Worm (Caenorhabditis elegans) whole organism, early embryonic: ENCODE results near the gene mrps-5.

Source experiments
- B0310.2 ChIP-seq: sonication (generic microtip); optimal IDR thresholded peaks from 2 replicates; lab custom pipeline; 2016; ENCODE audit warnings: mild to moderate bottlenecking, missing genetic modification characterization, missing compliant biosample characterization
- F13C5.2 ChIP-seq: sonication (generic microtip); optimal IDR thresholded peaks from 2 replicates; lab custom pipeline; 2017; ENCODE audit warnings: mild to moderate bottlenecking, missing genetic modification characterization, inconsistent platforms, missing compliant biosample characterization
- aly-1 ChIP-seq: sonication (generic microtip); optimal IDR thresholded peaks from 2 replicates; lab custom pipeline; 2016; ENCODE audit warnings: missing genetic modification characterization, missing compliant biosample characterization
- ama-1 ChIP-seq: fragments of 150-350 bp; optimal IDR thresholded peaks from 2 replicates; lab custom pipeline; 2014
- ceh-13 ChIP-seq: fragments of 200-800 bp; sonication (Bioruptor generic); optimal IDR thresholded peaks from 2 replicates; lab custom pipeline; 2018; ENCODE audit warnings: mild to moderate bottlenecking, missing genetic modification characterization, missing compliant biosample characterization
- ceh-36 ChIP-seq: sonication (generic microtip); optimal IDR thresholded peaks from 2 replicates; lab custom pipeline; 2016; ENCODE audit warnings: missing genetic modification characterization, inconsistent platforms, missing compliant biosample characterization
- ets-7 ChIP-seq: sonication (generic microtip); optimal IDR thresholded peaks from 2 replicates; lab custom pipeline; 2016; ENCODE audit warnings: missing genotype, missing genetic modification characterization, missing compliant biosample characterization
- flt-1 ChIP-seq: fragments of 200-800 bp; sonication (Bioruptor generic); IDR thresholded peaks from 2 replicates; pipeline ENCODE4 v1.3.6; 2022; ENCODE audit warnings: missing genetic modification characterization, missing compliant biosample characterization
- hmbx-1 ChIP-seq: sonication (generic microtip); optimal IDR thresholded peaks from 2 replicates; lab custom pipeline; 2016; ENCODE audit warnings: mild to moderate bottlenecking, missing genetic modification characterization, missing compliant biosample characterization
- hmg-4 ChIP-seq: fragments of 200-800 bp; sonication (Bioruptor generic); optimal IDR thresholded peaks from 2 replicates; lab custom pipeline; 2018; ENCODE audit warnings: mild to moderate bottlenecking, missing genetic modification characterization, missing compliant biosample characterization
- hnd-1 ChIP-seq: sonication (generic microtip); optimal IDR thresholded peaks from 2 replicates; lab custom pipeline; 2016; ENCODE audit warnings: missing genetic modification characterization, missing compliant biosample characterization
- pes-1 ChIP-seq: fragments of 200-800 bp; sonication (Bioruptor generic); IDR thresholded peaks from 2 replicates; pipeline ENCODE4 v1.3.6; 2022; ENCODE audit warnings: missing genetic modification reagents, missing genetic modification characterization, missing compliant biosample characterization
- scrt-1 ChIP-seq: fragments of 200-800 bp; sonication (Bioruptor generic); IDR thresholded peaks from 2 replicates; pipeline ENCODE4 v1.3.6; 2022; ENCODE audit warnings: missing genetic modification characterization, missing compliant biosample characterization
- sea-1 ChIP-seq: fragments of 200-800 bp; sonication (Bioruptor generic); conservative IDR thresholded peaks from 2 replicates; pipeline ENCODE4 v1.3.6; 2022; ENCODE audit warnings: missing genetic modification characterization, missing compliant biosample characterization
- tbx-11 ChIP-seq: fragments of 200-800 bp; sonication (Bioruptor generic); IDR thresholded peaks from 2 replicates; pipeline ENCODE4 v1.3.6; 2022; ENCODE audit warnings: missing genetic modification characterization, missing compliant biosample characterization
- tbx-37 ChIP-seq: fragments of 200-800 bp; sonication (Bioruptor generic); conservative IDR thresholded peaks from 2 replicates; pipeline ENCODE4 v1.3.6; 2022; ENCODE audit warnings: missing genetic modification reagents, missing genetic modification characterization, missing compliant biosample characterization
- tra-4 ChIP-seq: sonication (generic microtip); optimal IDR thresholded peaks from 2 replicates; lab custom pipeline; 2017; ENCODE audit warnings: missing genetic modification characterization, missing compliant biosample characterization

The mrps-5 gene

ce11 chrV:12596196-12596595 lies 32.9 kb downstream of the mrps-5 start, which contains the start of gene mma-1:
Gene mma-1, minus strand, starts transcription at chrV:12596296.
- TF ChIP-seq sea-1 (GFP tag; lab: Robert Waterston, UW): no peak
- no peak for TF ChIP-seq hnd-1 (tag; lab: Kevin White, UChicago)
- no peak for TF ChIP-seq ceh-13
- no peak for TF ChIP-seq B0310.2 (tag; lab: Kevin White, UChicago)
- TF ChIP-seq tbx-37 (GFP tag; lab: Robert Waterston, UW): no peak
- TF ChIP-seq hmg-4 (GFP tag; lab: Kevin White, UChicago): no peak
- TF ChIP-seq ama-1 (lab: Kevin White, UChicago): no peak
- no peak for TF ChIP-seq tra-4 (tag; lab: Kevin White, UChicago)
- no peak for TF ChIP-seq pes-1 (GFP tag; lab: Robert Waterston, UW)
- TF ChIP-seq flt-1 (GFP tag; lab: Robert Waterston, UW): no peak
- no peak for TF ChIP-seq aly-1 (tag; lab: Kevin White, UChicago)

DNA sequence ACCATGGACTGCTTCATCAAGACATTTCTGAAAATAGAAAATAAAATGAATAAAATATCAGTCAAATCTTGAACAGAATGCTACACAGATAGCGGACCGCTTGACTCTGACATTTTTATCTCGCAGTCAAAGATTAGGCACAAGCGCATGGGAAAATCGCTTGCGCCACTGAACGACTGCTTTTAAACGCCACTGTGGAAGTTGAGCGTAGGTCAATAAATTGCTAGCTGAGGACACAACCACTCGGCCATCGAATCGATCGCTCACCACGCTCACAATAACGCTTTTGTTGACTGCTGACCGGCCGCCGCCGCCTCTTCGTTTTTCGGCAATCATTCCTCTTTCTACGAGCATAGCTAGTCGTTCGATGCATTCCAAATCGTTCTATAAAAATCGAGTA lies 33.5 kb downstream of the mrps-5 start:
- TF ChIP-seq ets-7 (tag; lab: Kevin White, UChicago) (peak; percentile 19), sea-1 (GFP tag; lab: Robert Waterston, UW) (peak; percentile 77), scrt-1 (peak; percentile 71), flt-1 (GFP tag; lab: Robert Waterston, UW) (peak; percentile 76), hmbx-1 (tag; lab: Kevin White, UChicago) (peak; percentile 43), pes-1 (GFP tag; lab: Robert Waterston, UW) (no peak; the same call in 1 of the 2 replicates), ceh-13 (peak; percentile 62), tbx-37 (GFP tag; lab: Robert Waterston, UW) (peak; percentile 47), F13C5.2 (tag; lab: Kevin White, UChicago) (peak; percentile 85), tbx-11 (GFP tag; lab: Robert Waterston, UW) (no peak), aly-1 (tag; lab: Kevin White, UChicago) (peak; percentile 80), hnd-1 (tag; lab: Kevin White, UChicago) (peak; percentile 30), hmg-4 (GFP tag; lab: Kevin White, UChicago) (peak; percentile 90), ceh-36 (tag; lab: Kevin White, UChicago) (peak; percentile 45), B0310.2 (tag; lab: Kevin White, UChicago) (peak; percentile 42), ama-1 (lab: Kevin White, UChicago) (no peak), tra-4 (tag; lab: Kevin White, UChicago) (peak; percentile 65)

ce11 chrV:12599110-12599509 lies 35.8 kb downstream of the mrps-5 start, which contains the start of the genes C14C10.10 and ril-2:
Gene C14C10.10, minus strand, starts transcription at chrV:12599128.
Gene ril-2, minus strand, starts transcription at chrV:12599157.
- TF ChIP-seq ets-7 (tag; lab: Kevin White, UChicago): no peak
- no peak for TF ChIP-seq tbx-11 (GFP tag; lab: Robert Waterston, UW)
- no peak for TF ChIP-seq aly-1 (tag; lab: Kevin White, UChicago)
- TF ChIP-seq ceh-13: no peak
- no peak for TF ChIP-seq ceh-36 (tag; lab: Kevin White, UChicago)
- no peak for TF ChIP-seq B0310.2 (tag; lab: Kevin White, UChicago)
- TF ChIP-seq pes-1 (GFP tag; lab: Robert Waterston, UW): no peak
- no peak for TF ChIP-seq hmg-4 (GFP tag; lab: Kevin White, UChicago)
- TF ChIP-seq hnd-1 (tag; lab: Kevin White, UChicago): no peak
- TF ChIP-seq scrt-1: no peak
- no peak for TF ChIP-seq F13C5.2 (tag; lab: Kevin White, UChicago)
- TF ChIP-seq sea-1 (GFP tag; lab: Robert Waterston, UW): no peak
- TF ChIP-seq tra-4 (tag; lab: Kevin White, UChicago): no peak
- no peak for TF ChIP-seq hmbx-1 (tag; lab: Kevin White, UChicago)
- TF ChIP-seq ama-1 (lab: Kevin White, UChicago): no peak
- no peak for TF ChIP-seq tbx-37 (GFP tag; lab: Robert Waterston, UW)
- no peak for TF ChIP-seq flt-1 (GFP tag; lab: Robert Waterston, UW)

- TF ChIP-seq tra-4 (tag; lab: Kevin White, UChicago) (no peak), B0310.2 (tag; lab: Kevin White, UChicago) (no peak), F13C5.2 (tag; lab: Kevin White, UChicago) (no peak), ceh-13 (no peak)
Observed at ce11 chrV:12599510-12600242, 36.4 kb downstream of the mrps-5 start, which contains the start of gene C14C10.5. Gene C14C10.5, plus strand, starts transcription at chrV:12600192.

- TF ChIP-seq scrt-1: no peak
- no peak for TF ChIP-seq B0310.2 (tag; lab: Kevin White, UChicago)
- no peak for TF ChIP-seq ama-1 (lab: Kevin White, UChicago)
Observed at ce11 chrV:12601835-12602234, 38.5 kb downstream of the mrps-5 start.

- TF ChIP-seq B0310.2 (tag; lab: Kevin White, UChicago): no peak
- no peak for TF ChIP-seq ets-7 (tag; lab: Kevin White, UChicago)
- no peak for TF ChIP-seq F13C5.2 (tag; lab: Kevin White, UChicago)
- TF ChIP-seq hmg-4 (GFP tag; lab: Kevin White, UChicago): no peak
- no peak for TF ChIP-seq scrt-1
- TF ChIP-seq pes-1 (GFP tag; lab: Robert Waterston, UW): no peak
- no peak for TF ChIP-seq tbx-37 (GFP tag; lab: Robert Waterston, UW)
- TF ChIP-seq aly-1 (tag; lab: Kevin White, UChicago): no peak
- TF ChIP-seq hmbx-1 (tag; lab: Kevin White, UChicago): no peak
- no peak for TF ChIP-seq ceh-36 (tag; lab: Kevin White, UChicago)
- no peak for TF ChIP-seq hnd-1 (tag; lab: Kevin White, UChicago)
- no peak for TF ChIP-seq ceh-13
- TF ChIP-seq ama-1 (lab: Kevin White, UChicago): no peak
- no peak for TF ChIP-seq sea-1 (GFP tag; lab: Robert Waterston, UW)
- no peak for TF ChIP-seq tbx-11 (GFP tag; lab: Robert Waterston, UW)
- TF ChIP-seq tra-4 (tag; lab: Kevin White, UChicago): no peak
- TF ChIP-seq flt-1 (GFP tag; lab: Robert Waterston, UW): no peak
Observed at ce11 chrV:12607113-12607512, 43.8 kb downstream of the mrps-5 start, which contains the start of gene erg-28. Gene erg-28, plus strand, starts transcription at chrV:12607413.
